Worm (Caenorhabditis elegans): Measurements from ENCODE around the gene F42H10.6.

ce11 chrIII:8518990-8519389 lies 38.7 kb upstream of the F42H10.6 start:
- TF ChIP-seq F13C5.2 (tag; optimal IDR thresholded peaks at IDR 0.05), result no peak
- TF ChIP-seq aly-1 (tag; optimal IDR thresholded peaks at IDR 0.05), result no peak
